Fruit fly (Drosophila melanogaster): Measurements from ENCODE around the gene sqd.

dm6 chr3R:13609146-13609545, 37.0 kb downstream of the sqd start, which contains the start of gene CG9759:
- TF ChIP-seq al (GFP tag; IDR thresholded peaks at IDR 0.05) = no peak
- TF ChIP-seq cg (GFP tag; optimal IDR thresholded peaks at IDR 0.05) = no peak
- no peak for TF ChIP-seq tup (GFP tag; optimal IDR thresholded peaks at IDR 0.05)
- TF ChIP-seq Dfd (GFP tag; optimal IDR thresholded peaks at IDR 0.05) = no peak
- TF ChIP-seq Optix (GFP tag; IDR thresholded peaks at IDR 0.05) = no peak
- TF ChIP-seq dm (GFP tag; optimal IDR thresholded peaks at IDR 0.05) = no peak
- TF ChIP-seq kay (GFP tag; optimal IDR thresholded peaks at IDR 0.05) = no peak
- no peak for TF ChIP-seq Rfx (GFP tag; IDR thresholded peaks at IDR 0.05)
- TF ChIP-seq Blimp-1 (GFP tag; optimal IDR thresholded peaks at IDR 0.05) = no peak
- TF ChIP-seq CG31441 (GFP tag; IDR thresholded peaks at IDR 0.05) = no peak
